Fruit fly (Drosophila melanogaster) whole organism, embryonic: ENCODE measurements around the gene CG13123.

Source experiments
- CG10543 ChIP-seq: fragments of 200-800 bp; sonication (Bioruptor generic); optimal IDR thresholded peaks from 3 replicates; lab custom pipeline; 2017; ENCODE audit warnings: missing biosample characterization, mild to moderate bottlenecking, missing genetic modification characterization, moderate library complexity
- CG11560 ChIP-seq: fragments of 200-800 bp; sonication (Bioruptor generic); IDR thresholded peaks from 3 replicates; pipeline ENCODE4 v1.3.6; 2022; ENCODE audit warnings: missing biosample characterization, missing genetic modification characterization
- CG11723 ChIP-seq: fragments of 200-800 bp; sonication (Bioruptor generic); optimal IDR thresholded peaks from 2 replicates; lab custom pipeline; 2017; ENCODE audit warnings: missing biosample characterization, mild to moderate bottlenecking, missing genetic modification characterization
- CG12071 ChIP-seq: fragments of 200-800 bp; sonication (Bioruptor generic); optimal IDR thresholded peaks from 3 replicates; lab custom pipeline; 2018; ENCODE audit warnings: missing biosample characterization, mild to moderate bottlenecking, missing genetic modification characterization
- CG12155 ChIP-seq: fragments of 200-800 bp; sonication (Bioruptor generic); optimal IDR thresholded peaks from 3 replicates; lab custom pipeline; 2016; ENCODE audit warnings: missing biosample characterization, missing genetic modification characterization
- CG12219 ChIP-seq: fragments of 200-800 bp; sonication (Bioruptor generic); optimal IDR thresholded peaks from 3 replicates; lab custom pipeline; 2018; ENCODE audit warnings: missing biosample characterization, mild to moderate bottlenecking, missing genetic modification characterization
- CG12769 ChIP-seq: fragments of 200-800 bp; sonication (Bioruptor generic); optimal IDR thresholded peaks from 2 replicates; lab custom pipeline; 2019; ENCODE audit warnings: missing biosample characterization, mild to moderate bottlenecking, missing genetic modification characterization, moderate library complexity
- CG13775 ChIP-seq: fragments of 200-800 bp; sonication (Bioruptor generic); optimal IDR thresholded peaks from 3 replicates; lab custom pipeline; 2017; ENCODE audit warnings: missing biosample characterization, mild to moderate bottlenecking, missing genetic modification characterization
- CG14050 ChIP-seq: fragments of 200-800 bp; sonication (Bioruptor generic); IDR thresholded peaks from 3 replicates; pipeline ENCODE4 v1.3.6; 2022; ENCODE audit warnings: missing biosample characterization, missing genetic modification characterization
- CG15601 ChIP-seq: fragments of 200-800 bp; sonication (Bioruptor generic); optimal IDR thresholded peaks from 3 replicates; lab custom pipeline; 2019; ENCODE audit warnings: missing biosample characterization, mild to moderate bottlenecking, missing genetic modification characterization, moderate library complexity
- CG15696 ChIP-seq: fragments of 200-800 bp; sonication (Bioruptor generic); optimal IDR thresholded peaks from 2 replicates; lab custom pipeline; 2019; ENCODE audit warnings: missing biosample characterization, mild to moderate bottlenecking, missing genetic modification characterization, moderate library complexity
- CG1602 ChIP-seq: fragments of 200-800 bp; sonication (Bioruptor generic); optimal IDR thresholded peaks from 3 replicates; lab custom pipeline; 2016; ENCODE audit warnings: missing biosample characterization, missing genetic modification characterization
- CG1647 ChIP-seq: fragments of 200-800 bp; sonication (Bioruptor generic); optimal IDR thresholded peaks from 3 replicates; lab custom pipeline; 2016; ENCODE audit warnings: missing biosample characterization, missing genetic modification characterization
- CG17802 ChIP-seq: fragments of 200-800 bp; sonication (Bioruptor generic); optimal IDR thresholded peaks from 2 replicates; lab custom pipeline; 2018; ENCODE audit warnings: missing biosample characterization, mild to moderate bottlenecking, missing genetic modification characterization, moderate library complexity
- CG17912 ChIP-seq: fragments of 200-800 bp; sonication (Bioruptor generic); optimal IDR thresholded peaks from 2 replicates; lab custom pipeline; 2018; ENCODE audit warnings: missing biosample characterization, mild to moderate bottlenecking, missing genetic modification characterization
- CG31441 ChIP-seq: fragments of 200-800 bp; sonication (Bioruptor generic); IDR thresholded peaks from 2 replicates; pipeline ENCODE4 v1.3.6; 2022; ENCODE audit warnings: missing biosample characterization, missing genetic modification characterization
- CG32772 ChIP-seq: fragments of 200-800 bp; sonication (Bioruptor generic); IDR thresholded peaks from 2 replicates; pipeline ENCODE4 v1.3.6; 2022; ENCODE audit warnings: missing biosample characterization, missing genetic modification characterization
- CG4360 ChIP-seq: fragments of 200-800 bp; sonication (Bioruptor generic); IDR thresholded peaks from 2 replicates; pipeline ENCODE4 v1.3.6; 2022; ENCODE audit warnings: missing biosample characterization, missing genetic modification characterization
- CG5180 ChIP-seq: fragments of 200-800 bp; sonication (Bioruptor generic); optimal IDR thresholded peaks from 3 replicates; lab custom pipeline; 2017; ENCODE audit warnings: missing biosample characterization, missing genetic modification characterization, mild to moderate bottlenecking, moderate library complexity, missing genetic modification reagents
- CG6791 ChIP-seq: fragments of 200-800 bp; sonication (Bioruptor generic); IDR thresholded peaks from 3 replicates; pipeline ENCODE4 v1.3.6; 2022; ENCODE audit warnings: missing biosample characterization, missing genetic modification characterization; ENCODE audit not compliant: partially characterized antibody
- CG7987 ChIP-seq: fragments of 200-800 bp; sonication (Bioruptor generic); optimal IDR thresholded peaks from 2 replicates; lab custom pipeline; 2018; ENCODE audit warnings: missing biosample characterization, mild to moderate bottlenecking, missing genetic modification characterization, moderate library complexity
- CG8089 ChIP-seq: fragments of 200-800 bp; sonication (Bioruptor generic); optimal IDR thresholded peaks from 3 replicates; lab custom pipeline; 2016; ENCODE audit warnings: missing biosample characterization, missing genetic modification characterization
- CG8290 ChIP-seq, 3 experiments: fragments of 200-800 bp; sonication (Bioruptor generic); optimal IDR thresholded peaks; 2 replicates each; lab custom pipeline; 2016 to 2019; ENCODE audit warnings: missing biosample characterization in 3 of 3, missing genetic modification characterization in 3 of 3, mild to moderate bottlenecking in 2 of 3, moderate library complexity in 1 of 3
- CG8944 ChIP-seq: fragments of 200-800 bp; sonication (Bioruptor generic); optimal IDR thresholded peaks from 3 replicates; lab custom pipeline; 2016; ENCODE audit warnings: missing biosample characterization, missing genetic modification characterization
- Fer2 ChIP-seq: fragments of 200-800 bp; sonication (Bioruptor generic); optimal IDR thresholded peaks from 2 replicates; lab custom pipeline; 2018; ENCODE audit warnings: missing biosample characterization, mild to moderate bottlenecking, missing genetic modification characterization, moderate library complexity
- Gug ChIP-seq: fragments of 200-800 bp; sonication (Bioruptor generic); IDR thresholded peaks from 4 replicates; pipeline ENCODE4 v1.3.6; 2022; ENCODE audit warnings: missing biosample characterization, missing genetic modification characterization
- Hr51 ChIP-seq, 2 experiments: fragments of 200-800 bp; sonication (Bioruptor generic); optimal IDR thresholded peaks; 2 replicates in 1 of 2; 3 replicates in 1 of 2; lab custom pipeline; 2016 to 2018; ENCODE audit warnings: missing biosample characterization in 2 of 2, missing genetic modification characterization in 2 of 2, mild to moderate bottlenecking in 1 of 2, moderate library complexity in 1 of 2
- NfI ChIP-seq: fragments of 200-800 bp; sonication (Bioruptor generic); optimal IDR thresholded peaks from 3 replicates; lab custom pipeline; 2018; ENCODE audit warnings: missing biosample characterization, mild to moderate bottlenecking, missing genetic modification characterization, moderate library complexity
- Optix ChIP-seq: fragments of 200-800 bp; sonication (Bioruptor generic); IDR thresholded peaks from 3 replicates; pipeline ENCODE4 v1.3.6; 2022; ENCODE audit warnings: missing biosample characterization, missing genetic modification characterization
- PHDP ChIP-seq: fragments of 200-800 bp; sonication (Bioruptor generic); optimal IDR thresholded peaks from 3 replicates; lab custom pipeline; 2018; ENCODE audit warnings: missing biosample characterization, mild to moderate bottlenecking, missing genetic modification characterization, moderate library complexity
- Poxn ChIP-seq: fragments of 200-800 bp; sonication (Bioruptor generic); IDR thresholded peaks from 2 replicates; pipeline ENCODE4 v1.3.6; 2022; ENCODE audit warnings: missing biosample characterization, missing genetic modification characterization
- Scr ChIP-seq: fragments of 200-800 bp; sonication (Bioruptor generic); IDR thresholded peaks from 2 replicates; pipeline ENCODE4 v1.3.6; 2022; ENCODE audit warnings: missing biosample characterization, missing genetic modification characterization; ENCODE audit not compliant: partially characterized antibody
- Xbp1 ChIP-seq: fragments of 200-800 bp; sonication (Bioruptor generic); optimal IDR thresholded peaks from 3 replicates; lab custom pipeline; 2016; ENCODE audit warnings: missing biosample characterization, mild to moderate bottlenecking, missing genetic modification characterization
- caup ChIP-seq: fragments of 200-800 bp; sonication (Bioruptor generic); optimal IDR thresholded peaks from 3 replicates; lab custom pipeline; 2017; ENCODE audit warnings: missing biosample characterization, mild to moderate bottlenecking, missing genetic modification characterization, moderate library complexity; ENCODE audit not compliant: severe bottlenecking
- crc ChIP-seq: fragments of 200-800 bp; sonication (Bioruptor generic); optimal IDR thresholded peaks from 2 replicates; lab custom pipeline; 2016; ENCODE audit warnings: missing biosample characterization, missing genetic modification characterization
- dm ChIP-seq: fragments of 200-800 bp; sonication (Bioruptor generic); optimal IDR thresholded peaks from 3 replicates; lab custom pipeline; 2016; ENCODE audit warnings: missing biosample characterization, missing genetic modification characterization
- ems ChIP-seq: fragments of 200-800 bp; sonication (Bioruptor generic); optimal IDR thresholded peaks from 3 replicates; lab custom pipeline; 2016; ENCODE audit warnings: missing biosample characterization, missing genetic modification characterization
- fd64A ChIP-seq: fragments of 200-800 bp; sonication (Bioruptor generic); optimal IDR thresholded peaks from 3 replicates; lab custom pipeline; 2018; ENCODE audit warnings: missing biosample characterization, mild to moderate bottlenecking, missing genetic modification characterization
- hth ChIP-seq: fragments of >200 bp; optimal IDR thresholded peaks from 2 replicates; lab custom pipeline; 2017; ENCODE audit warnings: inconsistent platforms
- ind ChIP-seq: fragments of 200-800 bp; sonication (Bioruptor generic); optimal IDR thresholded peaks from 3 replicates; lab custom pipeline; 2016; ENCODE audit warnings: missing biosample characterization, missing genetic modification characterization
- insv ChIP-seq, 2 experiments: fragments of 200-800 bp; sonication (Bioruptor generic); optimal IDR thresholded peaks; 3 replicates each; lab custom pipeline; 2016 to 2018; ENCODE audit warnings: missing biosample characterization in 2 of 2, missing genetic modification characterization in 2 of 2
- jumu ChIP-seq: fragments of 200-800 bp; sonication (Bioruptor generic); optimal IDR thresholded peaks from 3 replicates; lab custom pipeline; 2016; ENCODE audit warnings: missing biosample characterization, missing genetic modification characterization
- knrl ChIP-seq: fragments of 200-800 bp; sonication (Bioruptor generic); IDR thresholded peaks from 3 replicates; pipeline ENCODE4 v1.3.6; 2022; ENCODE audit warnings: missing biosample characterization, missing genetic modification characterization; ENCODE audit not compliant: partially characterized antibody
- nerfin-2 ChIP-seq: fragments of 200-800 bp; sonication (Bioruptor generic); IDR thresholded peaks from 2 replicates; pipeline ENCODE4 v1.3.6; 2022; ENCODE audit warnings: missing biosample characterization, missing genetic modification characterization; ENCODE audit not compliant: partially characterized antibody
- pita ChIP-seq: fragments of 200-800 bp; sonication (Bioruptor generic); optimal IDR thresholded peaks from 2 replicates; lab custom pipeline; 2017; ENCODE audit warnings: missing biosample characterization, mild to moderate bottlenecking, missing genetic modification characterization
- sima ChIP-seq: fragments of 200-800 bp; sonication (Bioruptor generic); optimal IDR thresholded peaks from 2 replicates; lab custom pipeline; 2016; ENCODE audit warnings: missing biosample characterization, missing genetic modification characterization
- slou ChIP-seq: fragments of 200-800 bp; sonication (Bioruptor generic); optimal IDR thresholded peaks from 3 replicates; lab custom pipeline; 2016; ENCODE audit warnings: missing biosample characterization, missing genetic modification characterization
- slp2 ChIP-seq: fragments of 200-800 bp; sonication (Bioruptor generic); optimal IDR thresholded peaks from 2 replicates; lab custom pipeline; 2016; ENCODE audit warnings: missing biosample characterization, missing genetic modification characterization
- ssp ChIP-seq: fragments of 200-800 bp; sonication (Bioruptor generic); IDR thresholded peaks from 2 replicates; pipeline ENCODE4 v1.3.6; 2022; ENCODE audit warnings: missing biosample characterization, missing genetic modification characterization

Gene CG13123

dm6 chr2L:9758856-9759255 is 34.1 kb downstream of the CG13123 start (continued):
- TF ChIP-seq Hr51 (GFP tag; optimal IDR thresholded peaks at IDR 0.05; lab: Kevin White, UChicago), result peak in 1 of 2 experiments; percentile 57
- TF ChIP-seq CG12769 (tag; lab: Kevin White, UChicago), result no peak
- TF ChIP-seq CG12071, result peak; percentile 40
- peak; percentile 53 for TF ChIP-seq CG1647
- peak; percentile 87 for TF ChIP-seq nerfin-2 (GFP tag; lab: Robert Waterston, UW)
- TF ChIP-seq CG14050 (GFP tag; lab: Robert Waterston, UW), result peak; percentile 16; the same call in 1 of the 3 replicates
- TF ChIP-seq Fer2, result peak; percentile 50
- no peak for TF ChIP-seq hth (lab: Kevin White, UChicago)
- no peak for TF ChIP-seq fd64A (GFP tag; lab: Kevin White, UChicago)
- TF ChIP-seq caup, result peak; percentile 45
- TF ChIP-seq CG8944, result peak; percentile 64
- peak; percentile 48 for TF ChIP-seq jumu (GFP tag; lab: Kevin White, UChicago)
- TF ChIP-seq NfI (GFP tag; lab: Kevin White, UChicago), result peak; percentile 67
- peak; percentile 55 for TF ChIP-seq CG15696 (tag; lab: Kevin White, UChicago)
- peak; percentile 55 for TF ChIP-seq ind (GFP tag; lab: Kevin White, UChicago)
- TF ChIP-seq CG12219, result peak; percentile 30
- TF ChIP-seq ssp (GFP tag; lab: Robert Waterston, UW), result peak; percentile 45
- peak; percentile 67 for TF ChIP-seq dm (GFP tag; lab: Kevin White, UChicago)
- TF ChIP-seq ems (GFP tag; lab: Kevin White, UChicago), result peak; percentile 45
- no peak for TF ChIP-seq slp2 (GFP tag; lab: Kevin White, UChicago)
- peak; percentile 16 for TF ChIP-seq CG10543
- no peak for TF ChIP-seq insv (GFP tag; optimal IDR thresholded peaks at IDR 0.05; lab: Kevin White, UChicago)
- no peak for TF ChIP-seq sima (GFP tag; lab: Kevin White, UChicago)
- TF ChIP-seq knrl (GFP tag; lab: Robert Waterston, UW), result peak; percentile 92
- TF ChIP-seq CG8089 (GFP tag; lab: Kevin White, UChicago), result no peak
- TF ChIP-seq PHDP (tag; lab: Kevin White, UChicago), result peak; percentile 20
- 0 out of 2 replicates have a peak, but pooled peaks have one; percentile 41 for TF ChIP-seq CG32772
- no peak for TF ChIP-seq CG8290 (GFP tag; optimal IDR thresholded peaks at IDR 0.05; lab: Kevin White, UChicago)
- peak in 1 of 2 experiments; percentile 90 for TF ChIP-seq CG8290 (tag; optimal IDR thresholded peaks at IDR 0.05; lab: Kevin White, UChicago)
- TF ChIP-seq pita (GFP tag; lab: Kevin White, UChicago), result no peak
- TF ChIP-seq Gug (GFP tag; lab: Robert Waterston, UW), result peak; percentile 88; the same call in 3 of the 4 replicates
- peak; percentile 71; the same call in 2 of the 3 replicates for TF ChIP-seq CG11560 (tag; lab: Robert Waterston, UW)
- peak; percentile 94 for TF ChIP-seq CG6791 (GFP tag; lab: Robert Waterston, UW)
- peak; percentile 67 for TF ChIP-seq Xbp1 (GFP tag; lab: Kevin White, UChicago)
- peak; percentile 60 for TF ChIP-seq CG7987 (GFP tag; lab: Kevin White, UChicago)
- TF ChIP-seq CG1602 (GFP tag; lab: Kevin White, UChicago), result peak; percentile 19
- no peak for TF ChIP-seq CG17802 (tag; lab: Kevin White, UChicago)
- peak; percentile 35 for TF ChIP-seq CG15601 (tag; lab: Kevin White, UChicago)
- peak; percentile 61; the same call in 2 of the 3 replicates for TF ChIP-seq Optix (GFP tag; lab: Robert Waterston, UW)
- TF ChIP-seq slou (GFP tag; lab: Kevin White, UChicago), result no peak
- peak; percentile 52; the same call in 1 of the 2 replicates for TF ChIP-seq CG31441 (GFP tag; lab: Robert Waterston, UW)
- no peak for TF ChIP-seq Poxn (GFP tag; lab: Robert Waterston, UW)
- peak; percentile 65 for TF ChIP-seq CG17912 (GFP tag; lab: Kevin White, UChicago)
- TF ChIP-seq CG5180, result peak; percentile 70
- peak; percentile 36 for TF ChIP-seq CG13775 (GFP tag; lab: Kevin White, UChicago)
- no peak for TF ChIP-seq crc
- peak; percentile 75 for TF ChIP-seq CG12155
- peak; percentile 100 for TF ChIP-seq CG4360
- peak; percentile 94 for TF ChIP-seq Scr (GFP tag; lab: Robert Waterston, UW)
- no peak for TF ChIP-seq CG11723 (GFP tag; lab: Kevin White, UChicago)
